Worm (Caenorhabditis elegans) whole organism, early embryonic: ENCODE results near the gene adt-1.

Source experiments
- F13C5.2 ChIP-seq: sonication (generic microtip); optimal IDR thresholded peaks from 2 replicates; lab custom pipeline; 2017; ENCODE audit warnings: mild to moderate bottlenecking, missing genetic modification characterization, inconsistent platforms, missing compliant biosample characterization
- aly-1 ChIP-seq: sonication (generic microtip); optimal IDR thresholded peaks from 2 replicates; lab custom pipeline; 2016; ENCODE audit warnings: missing genetic modification characterization, missing compliant biosample characterization
- ama-1 ChIP-seq: fragments of 150-350 bp; optimal IDR thresholded peaks from 2 replicates; lab custom pipeline; 2014
- ceh-13 ChIP-seq: fragments of 200-800 bp; sonication (Bioruptor generic); optimal IDR thresholded peaks from 2 replicates; lab custom pipeline; 2018; ENCODE audit warnings: mild to moderate bottlenecking, missing genetic modification characterization, missing compliant biosample characterization
- ceh-36 ChIP-seq: sonication (generic microtip); optimal IDR thresholded peaks from 2 replicates; lab custom pipeline; 2016; ENCODE audit warnings: missing genetic modification characterization, inconsistent platforms, missing compliant biosample characterization
- ets-7 ChIP-seq: sonication (generic microtip); optimal IDR thresholded peaks from 2 replicates; lab custom pipeline; 2016; ENCODE audit warnings: missing genotype, missing genetic modification characterization, missing compliant biosample characterization
- flt-1 ChIP-seq: fragments of 200-800 bp; sonication (Bioruptor generic); IDR thresholded peaks from 2 replicates; pipeline ENCODE4 v1.3.6; 2022; ENCODE audit warnings: missing genetic modification characterization, missing compliant biosample characterization
- hmbx-1 ChIP-seq: sonication (generic microtip); optimal IDR thresholded peaks from 2 replicates; lab custom pipeline; 2016; ENCODE audit warnings: mild to moderate bottlenecking, missing genetic modification characterization, missing compliant biosample characterization
- hmg-4 ChIP-seq: fragments of 200-800 bp; sonication (Bioruptor generic); optimal IDR thresholded peaks from 2 replicates; lab custom pipeline; 2018; ENCODE audit warnings: mild to moderate bottlenecking, missing genetic modification characterization, missing compliant biosample characterization
- pes-1 ChIP-seq: fragments of 200-800 bp; sonication (Bioruptor generic); IDR thresholded peaks from 2 replicates; pipeline ENCODE4 v1.3.6; 2022; ENCODE audit warnings: missing genetic modification reagents, missing genetic modification characterization, missing compliant biosample characterization
- scrt-1 ChIP-seq: fragments of 200-800 bp; sonication (Bioruptor generic); IDR thresholded peaks from 2 replicates; pipeline ENCODE4 v1.3.6; 2022; ENCODE audit warnings: missing genetic modification characterization, missing compliant biosample characterization
- tbx-11 ChIP-seq: fragments of 200-800 bp; sonication (Bioruptor generic); IDR thresholded peaks from 2 replicates; pipeline ENCODE4 v1.3.6; 2022; ENCODE audit warnings: missing genetic modification characterization, missing compliant biosample characterization
- tbx-37 ChIP-seq: fragments of 200-800 bp; sonication (Bioruptor generic); conservative IDR thresholded peaks from 2 replicates; pipeline ENCODE4 v1.3.6; 2022; ENCODE audit warnings: missing genetic modification reagents, missing genetic modification characterization, missing compliant biosample characterization
- tra-4 ChIP-seq: sonication (generic microtip); optimal IDR thresholded peaks from 2 replicates; lab custom pipeline; 2017; ENCODE audit warnings: missing genetic modification characterization, missing compliant biosample characterization

ce11 chrX:12693150-12693589 lies 14.5 kb downstream of the adt-1 start:
- peak; percentile 89 for TF ChIP-seq ama-1 (lab: Kevin White, UChicago)
- no peak for TF ChIP-seq tra-4
- TF ChIP-seq tbx-37 (GFP tag; lab: Robert Waterston, UW): 0 out of 2 replicates have a peak, but pooled peaks have one; percentile 8
- TF ChIP-seq scrt-1 (GFP tag; lab: Robert Waterston, UW): peak; percentile 37; the same call in 1 of the 2 replicates
- TF ChIP-seq aly-1 (tag; lab: Kevin White, UChicago): peak; percentile 66
- no peak for TF ChIP-seq ets-7 (tag; lab: Kevin White, UChicago)
- TF ChIP-seq F13C5.2: no peak
- TF ChIP-seq flt-1 (GFP tag; lab: Robert Waterston, UW): peak; percentile 31; the same call in 1 of the 2 replicates
- no peak for TF ChIP-seq hmbx-1 (tag; lab: Kevin White, UChicago)
- no peak for TF ChIP-seq ceh-36 (tag; lab: Kevin White, UChicago)
- TF ChIP-seq hmg-4 (GFP tag; lab: Kevin White, UChicago): no peak
- 0 out of 2 replicates have a peak, but pooled peaks have one; percentile 31 for TF ChIP-seq tbx-11 (GFP tag; lab: Robert Waterston, UW)
- no peak; the same call in none of the 2 replicates for TF ChIP-seq pes-1
- peak; percentile 1 for TF ChIP-seq ceh-13 (GFP tag; lab: Kevin White, UChicago)
